Worm (Caenorhabditis elegans): Measurements from ENCODE around the gene fbxa-105.

DNA sequence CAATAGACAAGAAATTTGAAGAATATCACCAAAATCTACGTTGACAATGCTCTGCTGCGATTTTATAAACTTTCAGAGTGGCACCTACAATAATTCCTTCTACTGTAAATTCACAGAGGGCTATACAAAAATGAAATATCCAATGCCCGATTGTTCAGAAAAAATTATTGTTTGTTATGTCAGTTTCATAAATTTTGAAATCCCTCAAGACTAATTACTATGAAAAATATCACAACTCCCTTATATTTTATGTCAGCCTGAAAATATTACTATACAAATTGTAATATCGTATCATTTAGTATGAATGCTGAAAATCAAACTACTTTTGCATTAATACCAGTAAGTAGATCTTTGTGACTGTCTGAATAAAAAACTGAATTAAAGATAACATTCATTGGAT is 8.8 kb upstream of the fbxa-105 start, which contains the start of gene srx-60:
- no peak for TF ChIP-seq nhr-76 (tag; optimal IDR thresholded peaks at IDR 0.05)
- TF ChIP-seq ztf-11 (tag; optimal IDR thresholded peaks at IDR 0.05): no peak

Data from whole organism, L1 larva.